Fruit fly (Drosophila melanogaster) whole organism: ENCODE results near the gene CG46509.
"Not testable (repeated sequence)": the region's sequence is repeated elsewhere in the genome, so short reads cannot be mapped to it uniquely, and the experiment has no call there.

Experiments used
- CG8478 ChIP-seq: fragments of >200 bp; optimal IDR thresholded peaks from 2 replicates; lab custom pipeline; 2018; ENCODE audit warnings: inconsistent platforms
- Dll ChIP-seq: fragments of >200 bp; optimal IDR thresholded peaks from 2 replicates; lab custom pipeline; 2017
- pan ChIP-seq: fragments of >200 bp; optimal IDR thresholded peaks from 2 replicates; lab custom pipeline; 2017
- psq ChIP-seq: fragments of >200 bp; optimal IDR thresholded peaks from 2 replicates; lab custom pipeline; 2017
- usp ChIP-seq: fragments of >200 bp; optimal IDR thresholded peaks from 2 replicates; lab custom pipeline; 2017; ENCODE audit warnings: missing biosample characterization, missing genetic modification characterization, mixed read lengths

DNA sequence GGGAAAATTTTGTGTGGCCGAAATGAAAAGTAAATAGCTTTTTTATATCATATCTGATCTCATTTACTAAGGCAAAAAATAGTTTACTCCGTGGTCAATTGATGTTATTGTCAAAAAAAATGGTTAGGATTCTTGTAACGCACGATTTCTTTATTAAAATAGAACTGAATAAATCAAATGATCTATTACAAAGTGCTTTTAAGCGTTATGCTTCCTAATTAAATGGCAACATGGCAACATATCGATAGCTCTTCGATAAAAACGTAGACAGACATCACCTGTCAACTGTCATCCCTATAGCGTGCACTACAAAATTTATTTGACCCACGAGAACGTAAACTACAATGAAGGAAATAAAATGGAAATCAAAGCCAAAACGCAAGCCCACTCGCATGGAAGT, at the start of gene CG46509:
- not testable (repeated sequence) for TF ChIP-seq pan (lab: Kevin White, UChicago); psq (lab: Kevin White, UChicago); usp (GFP tag; lab: Kevin White, UChicago); CG8478 (lab: Kevin White, UChicago); Dll (lab: Kevin White, UChicago)
